Fruit fly (Drosophila melanogaster): ENCODE results near the gene CG9515.

CG9515 gene

dm6 chr2L:8951184-8951934 lies 8.3 kb upstream of the CG9515 start, which contains the start of gene C1GalTA (continued):
- TF ChIP-seq HLH3B (GFP tag; IDR thresholded peaks at IDR 0.05) (peak; percentile 94), CG4854 (GFP tag; optimal IDR thresholded peaks at IDR 0.05) (peak; percentile 49), oc (tag; optimal IDR thresholded peaks at IDR 0.05) (peak; percentile 98), yki (optimal IDR thresholded peaks at IDR 0.05) (no peak), CG17359 (tag; optimal IDR thresholded peaks at IDR 0.05) (peak; percentile 97), CG4707 (GFP tag; optimal IDR thresholded peaks at IDR 0.05) (peak; percentile 75), btn (GFP tag; optimal IDR thresholded peaks at IDR 0.05) (no peak), HHEX (GFP tag; optimal IDR thresholded peaks at IDR 0.05) (peak; percentile 97), CG12391 (tag; optimal IDR thresholded peaks at IDR 0.05) (peak; percentile 100), CG4404 (GFP tag; IDR thresholded peaks at IDR 0.05) (peak; percentile 92), Drgx (GFP tag; IDR thresholded peaks at IDR 0.05) (peak; percentile 97), CG12219 (GFP tag; optimal IDR thresholded peaks at IDR 0.05) (peak; percentile 86), Awh (GFP tag; IDR thresholded peaks at IDR 0.05) (peak; percentile 95), trh (GFP tag; optimal IDR thresholded peaks at IDR 0.05) (peak; percentile 91), peb (GFP tag; IDR thresholded peaks at IDR 0.05) (peak; percentile 90), Antp (GFP tag; optimal IDR thresholded peaks at IDR 0.05) (peak; percentile 53), twi (tag; optimal IDR thresholded peaks at IDR 0.05) (peak; percentile 98), dati (GFP tag; IDR thresholded peaks at IDR 0.05) (peak; percentile 64; the same call in 1 of the 2 replicates), bowl (GFP tag; IDR thresholded peaks at IDR 0.05) (peak; percentile 86), sqz (GFP tag; optimal IDR thresholded peaks at IDR 0.05) (peak; percentile 98), hkb (optimal IDR thresholded peaks at IDR 0.05) (no peak), hkb (GFP tag; IDR thresholded peaks at IDR 0.05) (peak; percentile 96), zen2 (GFP tag; IDR thresholded peaks at IDR 0.05; ENCODE audit: partially characterized antibody) (no peak), gfzf (GFP tag; optimal IDR thresholded peaks at IDR 0.05) (no peak), C15 (GFP tag; IDR thresholded peaks at IDR 0.05) (peak; percentile 83; the same call in 2 of the 3 replicates), tgo (GFP tag; IDR thresholded peaks at IDR 0.05) (peak; percentile 98), ttk (GFP tag; IDR thresholded peaks at IDR 0.05) (peak; percentile 96), unc-4 (GFP tag; IDR thresholded peaks at IDR 0.05; ENCODE audit: partially characterized antibody) (no peak), H2.0 (GFP tag; IDR thresholded peaks at IDR 0.05) (peak; percentile 91), cas (GFP tag; IDR thresholded peaks at IDR 0.05) (peak; percentile 89), CG4328 (GFP tag; optimal IDR thresholded peaks at IDR 0.05) (peak; percentile 96), CG8388 (GFP tag; optimal IDR thresholded peaks at IDR 0.05) (peak; percentile 99), CG2120 (GFP tag; optimal IDR thresholded peaks at IDR 0.05) (peak; percentile 89), Gug (GFP tag; IDR thresholded peaks at IDR 0.05) (peak; percentile 69; the same call in 3 of the 4 replicates), CG6254 (GFP tag; optimal IDR thresholded peaks at IDR 0.05) (peak; percentile 93), CG6765 (GFP tag; optimal IDR thresholded peaks at IDR 0.05) (peak; percentile 98), CG14710 (tag; optimal IDR thresholded peaks at IDR 0.05) (peak; percentile 99), CG8290 (GFP tag; optimal IDR thresholded peaks at IDR 0.05) (peak; percentile 95), CG8290 (tag; optimal IDR thresholded peaks at IDR 0.05) (peak in 1 of 2 experiments; percentile 19), bigmax (GFP tag; optimal IDR thresholded peaks at IDR 0.05) (no peak), Usf (GFP tag; optimal IDR thresholded peaks at IDR 0.05) (peak; percentile 88), fd3F (GFP tag; optimal IDR thresholded peaks at IDR 0.05) (peak; percentile 97), zen (tag; optimal IDR thresholded peaks at IDR 0.05) (peak; percentile 96), sug (tag; optimal IDR thresholded peaks at IDR 0.05) (peak; percentile 96), CG34422 (GFP tag; IDR thresholded peaks at IDR 0.05) (peak; percentile 96), org-1 (GFP tag; optimal IDR thresholded peaks at IDR 0.05) (peak; percentile 95), Oli (tag; optimal IDR thresholded peaks at IDR 0.05) (peak; percentile 98), Aef1 (GFP tag; IDR thresholded peaks at IDR 0.05) (peak; percentile 91), NfI (GFP tag; optimal IDR thresholded peaks at IDR 0.05) (peak; percentile 92), lbe (GFP tag; optimal IDR thresholded peaks at IDR 0.05) (peak; percentile 90)
